Worm (Caenorhabditis elegans) whole organism, late embryonic: ENCODE data around the gene C16C10.8.

Experiments
- C08G9.2 ChIP-seq: sonication (generic microtip); optimal IDR thresholded peaks from 2 replicates; lab custom pipeline; 2016; ENCODE audit warnings: mild to moderate bottlenecking, missing genetic modification characterization, moderate library complexity, missing compliant biosample characterization
- C38D4.7 ChIP-seq: fragments of 200-800 bp; sonication (Bioruptor generic); optimal IDR thresholded peaks from 2 replicates; lab custom pipeline; 2018; ENCODE audit warnings: mild to moderate bottlenecking, missing genetic modification characterization, moderate library complexity, missing compliant biosample characterization
- F13H6.1 ChIP-seq: sonication (generic microtip); optimal IDR thresholded peaks from 2 replicates; lab custom pipeline; 2016; ENCODE audit warnings: missing genetic modification characterization, missing compliant biosample characterization
- K02D7.2 ChIP-seq: sonication (generic microtip); optimal IDR thresholded peaks from 2 replicates; lab custom pipeline; 2017; ENCODE audit warnings: mild to moderate bottlenecking, missing genetic modification characterization, missing compliant biosample characterization
- ahr-1 ChIP-seq: sonication (generic microtip); optimal IDR thresholded peaks from 2 replicates; lab custom pipeline; 2016; ENCODE audit warnings: missing genetic modification characterization, missing compliant biosample characterization
- ceh-14 ChIP-seq: sonication (generic microtip); optimal IDR thresholded peaks from 2 replicates; lab custom pipeline; 2016; ENCODE audit warnings: missing genotype, missing genetic modification characterization, missing compliant biosample characterization
- ceh-18 ChIP-seq: sonication (generic microtip); optimal IDR thresholded peaks from 2 replicates; lab custom pipeline; 2016; ENCODE audit warnings: missing genetic modification characterization, missing compliant biosample characterization
- ceh-2 ChIP-seq: sonication (generic microtip); optimal IDR thresholded peaks from 2 replicates; lab custom pipeline; 2016; ENCODE audit warnings: missing genotype, missing genetic modification characterization, missing compliant biosample characterization
- ceh-22 ChIP-seq: sonication (generic microtip); optimal IDR thresholded peaks from 2 replicates; lab custom pipeline; 2017; ENCODE audit warnings: missing biosample characterization, missing genetic modification characterization
- ceh-31 ChIP-seq: sonication (generic microtip); optimal IDR thresholded peaks from 2 replicates; lab custom pipeline; 2016; ENCODE audit warnings: missing genetic modification characterization, missing compliant biosample characterization
- ceh-34 ChIP-seq: sonication (generic microtip); optimal IDR thresholded peaks from 2 replicates; lab custom pipeline; 2016; ENCODE audit warnings: mild to moderate bottlenecking, missing genetic modification characterization, missing compliant biosample characterization
- ceh-48 ChIP-seq: sonication (generic microtip); optimal IDR thresholded peaks from 2 replicates; lab custom pipeline; 2016; ENCODE audit warnings: missing genetic modification characterization, inconsistent platforms, missing compliant biosample characterization
- ceh-9 ChIP-seq: sonication (generic microtip); optimal IDR thresholded peaks from 2 replicates; lab custom pipeline; 2016; ENCODE audit warnings: mild to moderate bottlenecking, missing genetic modification characterization, inconsistent platforms, missing compliant biosample characterization
- che-1 ChIP-seq: sonication (generic microtip); optimal IDR thresholded peaks from 2 replicates; lab custom pipeline; 2016; ENCODE audit warnings: mild to moderate bottlenecking, missing genetic modification characterization, missing compliant biosample characterization
- dmd-4 ChIP-seq: sonication (generic microtip); optimal IDR thresholded peaks from 2 replicates; lab custom pipeline; 2016; ENCODE audit warnings: borderline replicate concordance, missing genetic modification characterization, missing compliant biosample characterization
- dve-1 ChIP-seq: sonication (generic microtip); optimal IDR thresholded peaks from 2 replicates; lab custom pipeline; 2017; ENCODE audit warnings: antibody characterized with exemption, mild to moderate bottlenecking, missing genetic modification characterization, missing compliant biosample characterization
- elt-2 ChIP-seq: sonication (generic microtip); optimal IDR thresholded peaks from 2 replicates; lab custom pipeline; 2016; ENCODE audit warnings: missing genetic modification reagents, missing genetic modification characterization, missing compliant biosample characterization
- elt-4 ChIP-seq: sonication (generic microtip); optimal IDR thresholded peaks from 2 replicates; lab custom pipeline; 2016; ENCODE audit warnings: missing genetic modification characterization, missing compliant biosample characterization
- eyg-1 ChIP-seq: sonication (generic microtip); optimal IDR thresholded peaks from 2 replicates; lab custom pipeline; 2016; ENCODE audit warnings: missing genotype, missing genetic modification characterization, missing compliant biosample characterization
- fkh-10 ChIP-seq: fragments of 150-350 bp; optimal IDR thresholded peaks from 2 replicates; lab custom pipeline; 2014; ENCODE audit warnings: missing biosample characterization, missing genetic modification reagents, missing genetic modification characterization
- hlh-15 ChIP-seq: sonication (generic microtip); optimal IDR thresholded peaks from 2 replicates; lab custom pipeline; 2016; ENCODE audit warnings: missing genetic modification characterization, missing compliant biosample characterization
- hlh-30 ChIP-seq: sonication (generic microtip); optimal IDR thresholded peaks from 2 replicates; lab custom pipeline; 2017; ENCODE audit warnings: antibody characterized with exemption, missing genetic modification characterization, missing compliant biosample characterization; ENCODE audit not compliant: insufficient read depth
- hlh-6 ChIP-seq: sonication (generic microtip); optimal IDR thresholded peaks from 2 replicates; lab custom pipeline; 2016; ENCODE audit warnings: missing genotype, missing genetic modification characterization, missing compliant biosample characterization
- lim-6 ChIP-seq: sonication (generic microtip); optimal IDR thresholded peaks from 2 replicates; lab custom pipeline; 2016; ENCODE audit warnings: missing genetic modification characterization, missing compliant biosample characterization
- lin-11 ChIP-seq: fragments of 200-800 bp; sonication (Bioruptor generic); optimal IDR thresholded peaks from 2 replicates; lab custom pipeline; 2018; ENCODE audit warnings: mild to moderate bottlenecking, missing genetic modification characterization, missing compliant biosample characterization
- nfya-1 ChIP-seq: sonication (generic microtip); optimal IDR thresholded peaks from 2 replicates; lab custom pipeline; 2017; ENCODE audit warnings: missing genetic modification characterization, mild to moderate bottlenecking, missing compliant biosample characterization, antibody characterized with exemption, moderate library complexity
- nhr-11 ChIP-seq: fragments of 150-350 bp; optimal IDR thresholded peaks from 2 replicates; lab custom pipeline; 2014; ENCODE audit warnings: missing biosample characterization, missing genetic modification characterization
- nhr-232 ChIP-seq: sonication (generic microtip); optimal IDR thresholded peaks from 2 replicates; lab custom pipeline; 2016; ENCODE audit warnings: missing genetic modification characterization, missing compliant biosample characterization
- odd-2 ChIP-seq: sonication (generic microtip); optimal IDR thresholded peaks from 2 replicates; lab custom pipeline; 2017; ENCODE audit warnings: antibody characterized with exemption, mild to moderate bottlenecking, missing genetic modification characterization, missing compliant biosample characterization
- pag-3 ChIP-seq: sonication (generic microtip); optimal IDR thresholded peaks from 2 replicates; lab custom pipeline; 2016; ENCODE audit warnings: missing compliant biosample characterization, missing genetic modification characterization, borderline replicate concordance
- pax-1 ChIP-seq: fragments of 150-350 bp; optimal IDR thresholded peaks from 2 replicates; lab custom pipeline; 2014; ENCODE audit warnings: missing biosample characterization, missing genetic modification characterization
- pqm-1 ChIP-seq: sonication (generic microtip); optimal IDR thresholded peaks from 2 replicates; lab custom pipeline; 2016; ENCODE audit warnings: missing genetic modification characterization, missing compliant biosample characterization
- ref-2 ChIP-seq: sonication (generic microtip); optimal IDR thresholded peaks from 2 replicates; lab custom pipeline; 2016; ENCODE audit warnings: missing genetic modification characterization, missing compliant biosample characterization
- rnt-1 ChIP-seq: sonication (generic microtip); optimal IDR thresholded peaks from 2 replicates; lab custom pipeline; 2016; ENCODE audit warnings: missing genetic modification characterization, missing compliant biosample characterization
- sdc-2 ChIP-seq: sonication (generic microtip); optimal IDR thresholded peaks from 2 replicates; lab custom pipeline; 2016; ENCODE audit warnings: missing genotype, missing genetic modification characterization, missing compliant biosample characterization
- sox-2 ChIP-seq: fragments of 200-800 bp; sonication (Bioruptor generic); IDR thresholded peaks from 2 replicates; pipeline ENCODE4 v1.3.6; 2022; ENCODE audit warnings: missing genetic modification reagents, missing genetic modification characterization, missing compliant biosample characterization
- ttx-3 ChIP-seq: sonication (generic microtip); optimal IDR thresholded peaks from 2 replicates; lab custom pipeline; 2016; ENCODE audit warnings: missing genetic modification reagents, missing genetic modification characterization, missing compliant biosample characterization
- unc-3 ChIP-seq, 2 experiments: fragments of 200-800 bp in 1 of 2; sonication (Bioruptor generic) in 1 of 2; sonication (generic microtip) in 1 of 2; conservative IDR thresholded peaks in 1 of 2; optimal IDR thresholded peaks in 1 of 2; 2 replicates each; pipeline versions ENCODE4 v1.3.6 to Lab custom; 2016 to 2022; ENCODE audit warnings: missing compliant biosample characterization in 2 of 2, missing genetic modification characterization in 2 of 2, missing genetic modification reagents in 1 of 2
- unc-55 ChIP-seq: sonication (generic microtip); optimal IDR thresholded peaks from 2 replicates; lab custom pipeline; 2017; ENCODE audit warnings: missing biosample characterization, missing genetic modification reagents, missing genetic modification characterization
- unc-86 ChIP-seq: sonication (generic microtip); optimal IDR thresholded peaks from 2 replicates; lab custom pipeline; 2016; ENCODE audit warnings: missing genetic modification characterization, missing compliant biosample characterization
- zip-5 ChIP-seq: sonication (generic microtip); optimal IDR thresholded peaks from 2 replicates; lab custom pipeline; 2016; ENCODE audit warnings: missing genetic modification characterization, missing compliant biosample characterization
- ztf-16 ChIP-seq: sonication (generic microtip); optimal IDR thresholded peaks from 2 replicates; lab custom pipeline; 2017; ENCODE audit warnings: missing genetic modification characterization, missing compliant biosample characterization

Gene C16C10.8

DNA sequence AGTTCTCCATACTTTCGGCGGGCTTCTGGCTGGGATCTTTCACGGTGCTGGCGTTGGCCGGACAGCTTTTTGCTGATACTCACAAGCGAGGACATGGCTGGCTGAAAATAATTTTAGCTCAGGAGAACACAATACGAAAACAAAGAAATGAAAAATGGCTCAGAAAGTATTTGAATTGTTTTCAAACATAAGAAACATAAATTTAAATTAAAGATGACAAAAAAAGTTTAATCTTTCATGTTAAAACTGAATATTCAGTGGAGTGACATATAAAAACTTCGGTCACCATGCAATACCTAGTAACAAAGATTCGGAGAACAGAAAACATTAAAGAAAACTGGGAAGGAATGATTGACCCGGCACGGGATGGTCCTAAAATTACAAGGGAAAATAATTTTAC, 14.6 kb upstream of the C16C10.8 start, which contains the start of gene C16C10.2:
Gene C16C10.2 (minus strand): TSS at position 101 of the 400 bp plus-strand sequence.
- TF ChIP-seq pqm-1 (tag; lab: Kevin White, UChicago) = no peak

DNA sequence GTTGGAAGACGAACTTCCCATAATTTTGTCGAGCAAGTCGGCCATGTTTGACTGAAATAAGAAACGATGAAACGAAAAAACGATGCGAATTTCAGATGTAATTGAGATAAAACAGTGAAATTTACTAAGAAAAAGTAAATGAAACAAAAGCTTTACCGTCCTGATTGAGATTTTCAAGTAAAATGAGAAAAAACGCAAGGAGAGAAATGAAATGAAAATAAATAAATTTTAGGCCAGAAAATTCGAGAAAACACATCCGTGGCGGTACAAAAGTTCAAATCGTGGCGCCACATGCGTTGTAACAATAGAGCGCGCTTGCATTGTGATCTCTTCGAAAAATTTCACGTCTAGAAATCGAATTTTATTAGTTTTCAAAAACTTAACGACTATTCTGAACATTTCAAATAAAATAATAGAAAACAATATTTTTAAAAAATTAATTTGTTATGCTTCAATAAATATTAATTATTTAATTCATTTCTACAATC, 12.2 kb upstream of the C16C10.8 start, which contains the start of the genes hrde-1 and C16C10.13:
Gene hrde-1 (minus strand): TSS at position 51 of the 488 bp plus-strand sequence.
Gene C16C10.13 (plus strand): TSS at position 332 of the 488 bp plus-strand sequence.
- TF ChIP-seq ceh-22 (tag; lab: Kevin White, UChicago) (no peak), hlh-30 (tag; lab: Kevin White, UChicago) (no peak), unc-86 (no peak), elt-2 (tag; lab: Kevin White, UChicago) (no peak), dmd-4 (no peak), zip-5 (tag; lab: Kevin White, UChicago) (no peak), ceh-31 (tag; lab: Kevin White, UChicago) (no peak), nfya-1 (no peak), nhr-11 (tag; lab: Kevin White, UChicago) (no peak), odd-2 (no peak)

DNA sequence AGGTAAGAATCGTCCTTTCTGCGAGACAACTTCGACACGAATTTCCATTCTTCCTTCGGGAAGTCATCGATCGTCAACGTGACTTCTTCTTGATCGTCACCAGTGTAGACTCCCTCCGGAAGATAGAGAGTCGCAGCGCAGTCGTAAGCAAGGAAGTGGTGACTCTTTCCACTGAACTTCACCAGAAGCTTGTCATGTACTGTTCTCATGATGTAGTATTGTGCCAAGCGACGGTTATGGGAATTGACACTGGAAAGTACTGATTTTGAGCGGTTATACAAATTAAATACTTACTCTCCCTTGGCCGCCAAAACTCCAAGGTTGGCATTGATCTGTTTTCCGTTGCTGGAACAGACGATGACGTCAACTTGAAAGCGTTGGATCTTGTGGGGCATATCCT, 11.5 kb upstream of the C16C10.8 start:
- no peak for TF ChIP-seq pax-1 (tag; lab: Kevin White, UChicago)
- TF ChIP-seq C38D4.7 = no peak
- no peak for TF ChIP-seq zip-5 (tag; lab: Kevin White, UChicago)
- TF ChIP-seq hlh-15 = no peak

DNA sequence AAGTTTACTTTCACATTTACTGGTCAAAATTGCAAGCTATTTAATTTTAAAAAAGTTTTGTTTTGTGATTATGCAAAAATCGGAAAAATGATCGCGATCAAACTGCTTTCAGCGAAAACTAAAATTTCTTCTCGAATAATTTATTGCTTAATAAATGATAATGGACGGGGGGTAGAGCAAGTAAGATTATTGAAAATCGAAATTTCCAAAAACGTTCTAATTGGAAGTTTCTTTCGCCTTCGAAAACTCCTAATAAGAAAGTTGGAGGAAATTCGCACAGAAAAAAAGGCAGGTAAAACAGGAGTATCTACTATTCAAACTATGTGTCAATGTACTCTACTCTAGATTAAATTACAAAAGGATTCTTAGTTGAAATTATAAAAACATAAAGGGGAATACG, 8.2 kb upstream of the C16C10.8 start:
- TF ChIP-seq hlh-15 = no peak
- TF ChIP-seq ztf-16 (tag; lab: Kevin White, UChicago) = no peak
- no peak for TF ChIP-seq sdc-2
- TF ChIP-seq ceh-14 (tag; lab: Kevin White, UChicago) = no peak
- no peak for TF ChIP-seq che-1 (tag; lab: Kevin White, UChicago)
- TF ChIP-seq nhr-11 (tag; lab: Kevin White, UChicago) = no peak

DNA sequence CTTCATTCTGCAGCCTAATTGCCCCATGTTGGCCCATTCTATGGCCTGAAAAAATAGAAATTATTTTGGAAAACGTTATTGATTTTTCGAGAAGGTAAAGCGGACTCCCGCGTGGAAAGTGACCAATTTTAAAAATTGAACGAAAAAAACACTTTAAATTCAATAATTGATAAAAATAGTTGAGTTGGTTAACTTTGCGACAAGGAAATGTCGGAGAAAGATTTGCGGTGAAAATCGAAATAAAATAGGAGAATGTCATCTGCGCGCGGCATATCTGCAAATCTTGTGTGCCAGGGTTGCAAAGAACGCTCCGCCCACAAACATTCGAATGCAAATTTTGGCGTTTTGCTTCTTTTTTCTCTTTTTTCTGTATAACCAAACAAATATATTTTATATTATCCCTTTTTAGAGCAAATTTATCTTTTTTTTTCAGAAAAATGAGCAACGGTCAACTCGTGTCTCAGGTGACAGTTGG, 7.0 kb upstream of the C16C10.8 start, which contains the start of the genes rnf-121 and C16C10.4:
Gene rnf-121 (minus strand): TSS at position 51 of the 475 bp plus-strand sequence.
Gene C16C10.4 (plus strand): TSS at position 434 of the 475 bp plus-strand sequence.
- TF ChIP-seq rnt-1 = peak; percentile 93
- peak; percentile 87 for TF ChIP-seq odd-2
- TF ChIP-seq ceh-48 (tag; lab: Kevin White, UChicago) = peak; percentile 76
- TF ChIP-seq ceh-22 (tag; lab: Kevin White, UChicago) = peak; percentile 63
- TF ChIP-seq unc-55 (GFP tag; lab: Kevin White, UChicago) = no peak
- peak; percentile 51 for TF ChIP-seq pqm-1 (tag; lab: Kevin White, UChicago)
- peak; percentile 65 for TF ChIP-seq dve-1 (tag; lab: Kevin White, UChicago)
- TF ChIP-seq elt-4 (tag; lab: Kevin White, UChicago) = no peak
- TF ChIP-seq unc-3 (GFP tag; conservative IDR thresholded peaks at IDR 0.05; lab: Robert Waterston, UW) = peak; percentile 85
- peak; percentile 91 for TF ChIP-seq unc-3 (tag; optimal IDR thresholded peaks at IDR 0.05; lab: Kevin White, UChicago)
- TF ChIP-seq lin-11 (tag; lab: Kevin White, UChicago) = peak; percentile 82
- 0 out of 2 replicates have a peak, but pooled peaks have one; percentile 29 for TF ChIP-seq sox-2
- TF ChIP-seq dmd-4 = peak; percentile 77
- TF ChIP-seq ceh-34 (tag; lab: Kevin White, UChicago) = peak; percentile 91
- TF ChIP-seq ceh-9 (tag; lab: Kevin White, UChicago) = no peak
- peak; percentile 89 for TF ChIP-seq ahr-1
- peak; percentile 85 for TF ChIP-seq eyg-1 (tag; lab: Kevin White, UChicago)
- peak; percentile 83 for TF ChIP-seq nhr-232
- no peak for TF ChIP-seq pax-1 (tag; lab: Kevin White, UChicago)
- peak; percentile 92 for TF ChIP-seq ttx-3 (tag; lab: Kevin White, UChicago)
- TF ChIP-seq ref-2 (tag; lab: Kevin White, UChicago) = peak; percentile 94
- TF ChIP-seq hlh-6 (tag; lab: Kevin White, UChicago) = peak; percentile 85
- peak; percentile 91 for TF ChIP-seq C08G9.2 (tag; lab: Kevin White, UChicago)
- TF ChIP-seq fkh-10 (GFP tag; lab: Kevin White, UChicago) = peak; percentile 64
- TF ChIP-seq C38D4.7 = peak; percentile 90
- peak; percentile 95 for TF ChIP-seq ceh-14 (tag; lab: Kevin White, UChicago)
- peak; percentile 62 for TF ChIP-seq ceh-18 (tag; lab: Kevin White, UChicago)
- TF ChIP-seq ceh-2 (tag; lab: Kevin White, UChicago) = peak; percentile 92
- peak; percentile 84 for TF ChIP-seq F13H6.1 (tag; lab: Kevin White, UChicago)
- TF ChIP-seq pag-3 = peak; percentile 37
- TF ChIP-seq hlh-15 = peak; percentile 94
- TF ChIP-seq lim-6 (tag; lab: Kevin White, UChicago) = peak; percentile 73
- peak; percentile 93 for TF ChIP-seq K02D7.2 (tag; lab: Kevin White, UChicago)
